Fruit fly (Drosophila melanogaster): ENCODE results near the gene Fdx2.

Fdx2 gene

dm6 chr3L:4282627-4283026 is 9.7 kb upstream of the Fdx2 start, which contains the start of gene CG11583 (continued):
- no peak for TF ChIP-seq CG10979 (tag; optimal IDR thresholded peaks at IDR 0.05)
- TF ChIP-seq GATAe (GFP tag; conservative IDR thresholded peaks at IDR 0.05) = no peak
- no peak for TF ChIP-seq gem (tag; optimal IDR thresholded peaks at IDR 0.05)
- TF ChIP-seq Dbx (GFP tag; IDR thresholded peaks at IDR 0.05) = 0 out of 3 replicates have a peak, but pooled peaks have one; percentile 40
- no peak for TF ChIP-seq mirr (GFP tag; optimal IDR thresholded peaks at IDR 0.05)
- no peak for TF ChIP-seq HLH3B (GFP tag; IDR thresholded peaks at IDR 0.05)
- no peak for TF ChIP-seq abd-A (tag; optimal IDR thresholded peaks at IDR 0.05)
- peak; percentile 70 for TF ChIP-seq Ets65A (GFP tag)
- no peak for TF ChIP-seq Tbp (GFP tag; optimal IDR thresholded peaks at IDR 0.05)
- TF ChIP-seq CG43689 (GFP tag; IDR thresholded peaks at IDR 0.05) = no peak
- no peak for TF ChIP-seq chinmo (GFP tag; IDR thresholded peaks at IDR 0.05; ENCODE audit: partially characterized antibody)
- peak; percentile 3 for TF ChIP-seq az2 (GFP tag; optimal IDR thresholded peaks at IDR 0.05)
- no peak for TF ChIP-seq CG9727 (GFP tag; optimal IDR thresholded peaks at IDR 0.05)
- no peak for TF ChIP-seq CG30020 (tag; optimal IDR thresholded peaks at IDR 0.05)
- no peak for TF ChIP-seq H2.0 (GFP tag; IDR thresholded peaks at IDR 0.05)
- TF ChIP-seq yki (optimal IDR thresholded peaks at IDR 0.05) = no peak
- no peak for TF ChIP-seq ERR (GFP tag; optimal IDR thresholded peaks at IDR 0.05)
- TF ChIP-seq CG6254 (GFP tag; optimal IDR thresholded peaks at IDR 0.05) = no peak
- peak; percentile 45 for TF ChIP-seq CG8944 (GFP tag; optimal IDR thresholded peaks at IDR 0.05)
- TF ChIP-seq sna (GFP tag; IDR thresholded peaks at IDR 0.05; ENCODE audit: partially characterized antibody) = no peak
- no peak for TF ChIP-seq CG6765 (GFP tag; optimal IDR thresholded peaks at IDR 0.05)
- peak; percentile 69 for TF ChIP-seq mam (GFP tag; optimal IDR thresholded peaks at IDR 0.05)
- TF ChIP-seq dysf (GFP tag; IDR thresholded peaks at IDR 0.05) = no peak
- no peak for TF ChIP-seq eyg (GFP tag; optimal IDR thresholded peaks at IDR 0.05)
- no peak for TF ChIP-seq kay (GFP tag; optimal IDR thresholded peaks at IDR 0.05)
- TF ChIP-seq Opbp (GFP tag; IDR thresholded peaks at IDR 0.05; ENCODE audit: partially characterized antibody) = 0 out of 3 replicates have a peak, but pooled peaks have one; percentile 14
- no peak for TF ChIP-seq trh (GFP tag; optimal IDR thresholded peaks at IDR 0.05)
- no peak for TF ChIP-seq CG6791 (GFP tag; IDR thresholded peaks at IDR 0.05; ENCODE audit: partially characterized antibody)
- TF ChIP-seq CG4360 (GFP tag; IDR thresholded peaks at IDR 0.05) = no peak
- peak; percentile 74 for TF ChIP-seq Dp (GFP tag; optimal IDR thresholded peaks at IDR 0.05)
- TF ChIP-seq CG7839 (tag; optimal IDR thresholded peaks at IDR 0.05) = no peak
- TF ChIP-seq seq (GFP tag; IDR thresholded peaks at IDR 0.05) = no peak
- TF ChIP-seq dmrt11E (tag; optimal IDR thresholded peaks at IDR 0.05) = no peak
- TF ChIP-seq ttk (GFP tag; IDR thresholded peaks at IDR 0.05) = no peak
- TF ChIP-seq Trl (optimal IDR thresholded peaks at IDR 0.05) = no peak
- peak; percentile 34 for TF ChIP-seq Trl (GFP tag; optimal IDR thresholded peaks at IDR 0.05)
- TF ChIP-seq Max (GFP tag; optimal IDR thresholded peaks at IDR 0.05) = peak; percentile 98
- no peak for TF ChIP-seq slou (GFP tag; optimal IDR thresholded peaks at IDR 0.05)
- TF ChIP-seq D19B (GFP tag; optimal IDR thresholded peaks at IDR 0.05) = no peak
- no peak for TF ChIP-seq grau (tag; optimal IDR thresholded peaks at IDR 0.05)
- TF ChIP-seq Nf-YB (GFP tag; optimal IDR thresholded peaks at IDR 0.05) = no peak
- TF ChIP-seq CG15479 (GFP tag; optimal IDR thresholded peaks at IDR 0.05) = no peak
- peak; percentile 8 for TF ChIP-seq Bteb2 (GFP tag; optimal IDR thresholded peaks at IDR 0.05)
- peak; percentile 42 for TF ChIP-seq Fer1 (GFP tag; optimal IDR thresholded peaks at IDR 0.05)
- no peak for TF ChIP-seq CG10543 (GFP tag; optimal IDR thresholded peaks at IDR 0.05)
- no peak for TF ChIP-seq klu (GFP tag; IDR thresholded peaks at IDR 0.05)
- no peak for TF ChIP-seq ro (GFP tag; IDR thresholded peaks at IDR 0.05)
- no peak for TF ChIP-seq CG10565 (GFP tag; optimal IDR thresholded peaks at IDR 0.05)
- no peak for TF ChIP-seq CG2875 (GFP tag; optimal IDR thresholded peaks at IDR 0.05)
- TF ChIP-seq pros (GFP tag; optimal IDR thresholded peaks at IDR 0.05) = no peak
- peak; percentile 5 for TF ChIP-seq CG18262 (tag; optimal IDR thresholded peaks at IDR 0.05)
- TF ChIP-seq CG2712 (tag; optimal IDR thresholded peaks at IDR 0.05) = peak; percentile 43
